Fruit fly (Drosophila melanogaster): ENCODE measurements around the gene Pvf3.

DNA sequence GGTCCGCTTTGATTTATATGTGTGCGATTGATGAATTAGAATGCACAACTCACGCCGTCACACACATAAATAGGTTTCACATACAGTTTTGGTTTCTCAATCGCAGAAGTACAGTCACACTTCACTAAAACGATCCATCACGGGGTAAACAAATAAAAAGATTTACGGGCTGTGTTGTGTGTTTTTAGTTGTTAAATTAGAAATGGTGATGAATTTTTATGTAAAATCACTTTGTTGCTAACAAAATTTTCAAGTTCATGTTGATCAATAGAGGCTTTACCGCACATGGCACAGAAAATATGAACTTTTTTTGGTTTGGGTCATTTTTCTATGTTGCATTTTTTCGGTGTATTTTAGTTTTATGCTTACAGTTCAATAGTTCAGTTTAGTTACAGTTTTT is 8.6 kb downstream of the Pvf3 start:
- no peak for TF ChIP-seq CG34406 (GFP tag; optimal IDR thresholded peaks at IDR 0.05)
- no peak for TF ChIP-seq esn (GFP tag; optimal IDR thresholded peaks at IDR 0.05)
- TF ChIP-seq net (GFP tag; optimal IDR thresholded peaks at IDR 0.05) = no peak
- no peak for TF ChIP-seq CG11902 (GFP tag; optimal IDR thresholded peaks at IDR 0.05)
- TF ChIP-seq Sox102F (GFP tag; optimal IDR thresholded peaks at IDR 0.05) = no peak
- TF ChIP-seq Smox (GFP tag; optimal IDR thresholded peaks at IDR 0.05) = no peak
- TF ChIP-seq CG4318 (GFP tag; optimal IDR thresholded peaks at IDR 0.05) = no peak
- no peak for TF ChIP-seq CG10631 (GFP tag; optimal IDR thresholded peaks at IDR 0.05)
- TF ChIP-seq Met (GFP tag; optimal IDR thresholded peaks at IDR 0.05) = no peak
- no peak for TF ChIP-seq ss (GFP tag; optimal IDR thresholded peaks at IDR 0.05)
- no peak for TF ChIP-seq CG11762 (GFP tag; optimal IDR thresholded peaks at IDR 0.05; ENCODE audit: insufficient read depth)
- TF ChIP-seq Gug (GFP tag; IDR thresholded peaks at IDR 0.05) = no peak
- TF ChIP-seq Eip75B (GFP tag; optimal IDR thresholded peaks at IDR 0.05) = no peak
- no peak for TF ChIP-seq CG1621 (tag; optimal IDR thresholded peaks at IDR 0.05)
